Fruit fly (Drosophila melanogaster) whole organism, embryonic: Measurements from ENCODE around the gene Caf1-55.

Experiments
- ATbp ChIP-seq: fragments of 200-800 bp; sonication (Bioruptor generic); optimal IDR thresholded peaks from 2 replicates; lab custom pipeline; 2017; ENCODE audit warnings: missing biosample characterization, mild to moderate bottlenecking, missing genetic modification characterization, missing genetic modification reagents
- C15 ChIP-seq: fragments of 200-800 bp; sonication (Bioruptor generic); IDR thresholded peaks from 3 replicates; pipeline ENCODE4 v1.3.6; 2022; ENCODE audit warnings: missing biosample characterization, missing genetic modification characterization
- CG10366 ChIP-seq: fragments of 200-800 bp; sonication (Bioruptor generic); IDR thresholded peaks from 2 replicates; pipeline ENCODE4 v1.3.6; 2022; ENCODE audit warnings: missing biosample characterization, missing genetic modification characterization
- CG10959 ChIP-seq: fragments of 200-800 bp; sonication (Bioruptor generic); IDR thresholded peaks from 2 replicates; pipeline ENCODE4 v1.3.6; 2022; ENCODE audit warnings: missing biosample characterization, missing genetic modification characterization
- CG12659 ChIP-seq: fragments of 200-800 bp; sonication (Bioruptor generic); optimal IDR thresholded peaks from 3 replicates; lab custom pipeline; 2017; ENCODE audit warnings: mild to moderate bottlenecking, missing biosample characterization, missing genetic modification reagents, missing genetic modification characterization
- CG13894 ChIP-seq: fragments of 200-800 bp; sonication (Bioruptor generic); optimal IDR thresholded peaks from 3 replicates; lab custom pipeline; 2018; ENCODE audit warnings: missing biosample characterization, mild to moderate bottlenecking, missing genetic modification characterization, moderate library complexity
- CG16815 ChIP-seq: fragments of 200-800 bp; sonication (Bioruptor generic); optimal IDR thresholded peaks from 3 replicates; lab custom pipeline; 2017; ENCODE audit warnings: missing biosample characterization, mild to moderate bottlenecking, missing genetic modification characterization
- CG17361 ChIP-seq: fragments of 200-800 bp; sonication (Bioruptor generic); IDR thresholded peaks from 3 replicates; pipeline ENCODE4 v1.3.6; 2022; ENCODE audit warnings: missing biosample characterization, missing genetic modification characterization
- CG17385 ChIP-seq: fragments of 200-800 bp; sonication (Bioruptor generic); optimal IDR thresholded peaks from 3 replicates; lab custom pipeline; 2018; ENCODE audit warnings: missing biosample characterization, mild to moderate bottlenecking, missing genetic modification characterization
- CG1792 ChIP-seq: fragments of 200-800 bp; sonication (Bioruptor generic); optimal IDR thresholded peaks from 2 replicates; lab custom pipeline; 2016; ENCODE audit warnings: missing biosample characterization, missing genetic modification characterization
- CG2202 ChIP-seq: fragments of 200-800 bp; sonication (Bioruptor generic); optimal IDR thresholded peaks from 2 replicates; lab custom pipeline; 2018; ENCODE audit warnings: missing biosample characterization, mild to moderate bottlenecking, missing genetic modification characterization
- CG3065 ChIP-seq: fragments of 200-800 bp; sonication (Bioruptor generic); optimal IDR thresholded peaks from 2 replicates; lab custom pipeline; 2016; ENCODE audit warnings: missing biosample characterization, missing genetic modification characterization
- CG34422 ChIP-seq: fragments of 200-800 bp; sonication (Bioruptor generic); IDR thresholded peaks from 3 replicates; pipeline ENCODE4 v1.3.6; 2022; ENCODE audit warnings: missing biosample characterization, missing genetic modification characterization
- CG42726 ChIP-seq: fragments of 200-800 bp; sonication (Bioruptor generic); IDR thresholded peaks from 2 replicates; pipeline ENCODE4 v1.3.6; 2022; ENCODE audit warnings: missing biosample characterization, missing genetic modification characterization; ENCODE audit not compliant: partially characterized antibody
- CG4282 ChIP-seq: fragments of 200-800 bp; sonication (Bioruptor generic); optimal IDR thresholded peaks from 2 replicates; lab custom pipeline; 2016; ENCODE audit warnings: missing biosample characterization, missing genetic modification characterization
- CG4404 ChIP-seq: fragments of 200-800 bp; sonication (Bioruptor generic); IDR thresholded peaks from 2 replicates; pipeline ENCODE4 v1.3.6; 2022; ENCODE audit warnings: missing biosample characterization, missing genetic modification characterization
- CG6272 ChIP-seq: fragments of 200-800 bp; sonication (Bioruptor generic); IDR thresholded peaks from 2 replicates; pipeline ENCODE4 v1.3.6; 2022; ENCODE audit warnings: missing biosample characterization, missing genetic modification characterization
- CG6854 ChIP-seq: fragments of 200-800 bp; sonication (Bioruptor generic); optimal IDR thresholded peaks from 3 replicates; lab custom pipeline; 2017; ENCODE audit warnings: missing biosample characterization, mild to moderate bottlenecking, missing genetic modification characterization
- CG7372 ChIP-seq: fragments of 200-800 bp; sonication (Bioruptor generic); IDR thresholded peaks from 2 replicates; pipeline ENCODE4 v1.3.6; 2022; ENCODE audit warnings: missing biosample characterization, missing genetic modification characterization
- CG7839 ChIP-seq: fragments of 200-800 bp; sonication (Bioruptor generic); optimal IDR thresholded peaks from 3 replicates; lab custom pipeline; 2018; ENCODE audit warnings: missing biosample characterization, mild to moderate bottlenecking, missing genetic modification characterization, moderate library complexity
- CG7963 ChIP-seq: fragments of 200-800 bp; sonication (Bioruptor generic); IDR thresholded peaks from 3 replicates; pipeline ENCODE4 v1.3.6; 2022; ENCODE audit warnings: missing biosample characterization, missing genetic modification characterization; ENCODE audit not compliant: partially characterized antibody
- CG8944 ChIP-seq: fragments of 200-800 bp; sonication (Bioruptor generic); optimal IDR thresholded peaks from 3 replicates; lab custom pipeline; 2016; ENCODE audit warnings: missing biosample characterization, missing genetic modification characterization
- CG9932 ChIP-seq: fragments of 200-800 bp; sonication (Bioruptor generic); IDR thresholded peaks from 2 replicates; pipeline ENCODE4 v1.3.6; 2022; ENCODE audit warnings: missing biosample characterization, missing genetic modification characterization
- CHES-1-like ChIP-seq: fragments of 200-800 bp; sonication (Bioruptor generic); optimal IDR thresholded peaks from 2 replicates; lab custom pipeline; 2016; ENCODE audit warnings: missing biosample characterization, missing genetic modification characterization
- Elba2 ChIP-seq: fragments of 200-800 bp; sonication (Bioruptor generic); optimal IDR thresholded peaks from 3 replicates; lab custom pipeline; 2016; ENCODE audit warnings: missing biosample characterization, missing genetic modification characterization
- H15 ChIP-seq: fragments of 200-800 bp; sonication (Bioruptor generic); IDR thresholded peaks from 3 replicates; pipeline ENCODE4 v1.3.6; 2022; ENCODE audit warnings: missing biosample characterization, missing genetic modification characterization
- HmgD ChIP-seq: fragments of 200-800 bp; sonication (Bioruptor generic); optimal IDR thresholded peaks from 3 replicates; lab custom pipeline; 2016; ENCODE audit warnings: missing biosample characterization, missing genetic modification characterization
- Lhr ChIP-seq: fragments of 200-800 bp; sonication (Bioruptor generic); optimal IDR thresholded peaks from 3 replicates; lab custom pipeline; 2017; ENCODE audit warnings: mild to moderate bottlenecking, missing biosample characterization, missing genetic modification reagents, missing genetic modification characterization
- Myb ChIP-seq: fragments of 200-800 bp; sonication (Bioruptor generic); optimal IDR thresholded peaks from 2 replicates; lab custom pipeline; 2016; ENCODE audit warnings: missing biosample characterization, missing genetic modification characterization
- Rx ChIP-seq: fragments of 200-800 bp; sonication (Bioruptor generic); IDR thresholded peaks from 2 replicates; pipeline ENCODE4 v1.3.6; 2022; ENCODE audit warnings: missing biosample characterization, missing genetic modification characterization
- Xbp1 ChIP-seq: fragments of 200-800 bp; sonication (Bioruptor generic); optimal IDR thresholded peaks from 3 replicates; lab custom pipeline; 2016; ENCODE audit warnings: missing biosample characterization, mild to moderate bottlenecking, missing genetic modification characterization
- abd-A ChIP-seq: fragments of 200-800 bp; sonication (Bioruptor generic); optimal IDR thresholded peaks from 3 replicates; lab custom pipeline; 2019; ENCODE audit warnings: missing biosample characterization, mild to moderate bottlenecking, missing genetic modification characterization, moderate library complexity
- bbx ChIP-seq: fragments of 200-800 bp; sonication (Bioruptor generic); IDR thresholded peaks from 2 replicates; pipeline ENCODE4 v1.3.6; 2022; ENCODE audit warnings: missing biosample characterization, missing genetic modification characterization; ENCODE audit not compliant: partially characterized antibody
- crc ChIP-seq: fragments of 200-800 bp; sonication (Bioruptor generic); optimal IDR thresholded peaks from 2 replicates; lab custom pipeline; 2016; ENCODE audit warnings: missing biosample characterization, missing genetic modification characterization
- da ChIP-seq: fragments of 200-800 bp; sonication (Bioruptor generic); optimal IDR thresholded peaks from 2 replicates; lab custom pipeline; 2016; ENCODE audit warnings: missing biosample characterization, missing genetic modification characterization
- dati ChIP-seq: fragments of 200-800 bp; sonication (Bioruptor generic); IDR thresholded peaks from 2 replicates; pipeline ENCODE4 v1.3.6; 2022; ENCODE audit warnings: missing biosample characterization, missing genetic modification characterization
- en ChIP-seq: fragments of 200-800 bp; sonication (Bioruptor generic); optimal IDR thresholded peaks from 2 replicates; lab custom pipeline; 2016; ENCODE audit warnings: missing biosample characterization, missing genetic modification characterization
- eve ChIP-seq, 2 experiments: fragments of >200 bp; optimal IDR thresholded peaks; 2 replicates each; lab custom pipeline; 2017; ENCODE audit warnings: missing biosample characterization in 2 of 2, missing genetic modification characterization in 2 of 2
- fd96Cb ChIP-seq: fragments of 200-800 bp; sonication (Bioruptor generic); optimal IDR thresholded peaks from 2 replicates; lab custom pipeline; 2018; ENCODE audit warnings: missing biosample characterization, mild to moderate bottlenecking, missing genetic modification characterization, moderate library complexity
- gcm2 ChIP-seq: fragments of 200-800 bp; sonication (Bioruptor generic); optimal IDR thresholded peaks from 2 replicates; lab custom pipeline; 2016; ENCODE audit warnings: missing biosample characterization, missing genetic modification characterization
- kay ChIP-seq: fragments of 200-800 bp; sonication (Bioruptor generic); optimal IDR thresholded peaks from 2 replicates; lab custom pipeline; 2016; ENCODE audit warnings: missing biosample characterization, missing genetic modification characterization
- klu ChIP-seq: fragments of 200-800 bp; sonication (Bioruptor generic); IDR thresholded peaks from 2 replicates; pipeline ENCODE4 v1.3.6; 2022; ENCODE audit warnings: missing biosample characterization, missing genetic modification characterization
- lola ChIP-seq, 3 experiments: fragments of >200 bp in 2 of 3; fragments of 200-800 bp in 1 of 3; sonication (Bioruptor generic) in 1 of 3; optimal IDR thresholded peaks; 2 replicates each; lab custom pipeline; 2017 to 2019; ENCODE audit warnings: missing biosample characterization in 3 of 3, missing genetic modification characterization in 3 of 3, mild to moderate bottlenecking in 1 of 3, moderate library complexity in 1 of 3
- nerfin-2 ChIP-seq: fragments of 200-800 bp; sonication (Bioruptor generic); IDR thresholded peaks from 2 replicates; pipeline ENCODE4 v1.3.6; 2022; ENCODE audit warnings: missing biosample characterization, missing genetic modification characterization; ENCODE audit not compliant: partially characterized antibody
- oc ChIP-seq: fragments of 200-800 bp; sonication (Bioruptor generic); optimal IDR thresholded peaks from 2 replicates; lab custom pipeline; 2018; ENCODE audit warnings: missing biosample characterization, mild to moderate bottlenecking, missing genetic modification characterization, moderate library complexity
- pfk ChIP-seq: fragments of 200-800 bp; sonication (Bioruptor generic); optimal IDR thresholded peaks from 2 replicates; lab custom pipeline; 2018; ENCODE audit warnings: missing biosample characterization, mild to moderate bottlenecking, missing genetic modification characterization, moderate library complexity
- ranshi ChIP-seq: fragments of 200-800 bp; sonication (Bioruptor generic); IDR thresholded peaks from 2 replicates; pipeline ENCODE4 v1.3.6; 2022; ENCODE audit warnings: missing biosample characterization, missing genetic modification characterization
- sens-2 ChIP-seq: fragments of 200-800 bp; sonication (Bioruptor generic); IDR thresholded peaks from 2 replicates; pipeline ENCODE4 v1.3.6; 2022; ENCODE audit warnings: missing biosample characterization, missing genetic modification characterization
- slbo ChIP-seq: fragments of 200-800 bp; sonication (Bioruptor generic); IDR thresholded peaks from 2 replicates; pipeline ENCODE4 v1.3.6; 2022; ENCODE audit warnings: missing biosample characterization, missing genetic modification characterization
- slp2 ChIP-seq: fragments of 200-800 bp; sonication (Bioruptor generic); optimal IDR thresholded peaks from 2 replicates; lab custom pipeline; 2016; ENCODE audit warnings: missing biosample characterization, missing genetic modification characterization
- tin ChIP-seq: fragments of 200-800 bp; sonication (Bioruptor generic); optimal IDR thresholded peaks from 3 replicates; lab custom pipeline; 2016; ENCODE audit warnings: missing biosample characterization, missing genetic modification characterization

Caf1-55 gene

DNA sequence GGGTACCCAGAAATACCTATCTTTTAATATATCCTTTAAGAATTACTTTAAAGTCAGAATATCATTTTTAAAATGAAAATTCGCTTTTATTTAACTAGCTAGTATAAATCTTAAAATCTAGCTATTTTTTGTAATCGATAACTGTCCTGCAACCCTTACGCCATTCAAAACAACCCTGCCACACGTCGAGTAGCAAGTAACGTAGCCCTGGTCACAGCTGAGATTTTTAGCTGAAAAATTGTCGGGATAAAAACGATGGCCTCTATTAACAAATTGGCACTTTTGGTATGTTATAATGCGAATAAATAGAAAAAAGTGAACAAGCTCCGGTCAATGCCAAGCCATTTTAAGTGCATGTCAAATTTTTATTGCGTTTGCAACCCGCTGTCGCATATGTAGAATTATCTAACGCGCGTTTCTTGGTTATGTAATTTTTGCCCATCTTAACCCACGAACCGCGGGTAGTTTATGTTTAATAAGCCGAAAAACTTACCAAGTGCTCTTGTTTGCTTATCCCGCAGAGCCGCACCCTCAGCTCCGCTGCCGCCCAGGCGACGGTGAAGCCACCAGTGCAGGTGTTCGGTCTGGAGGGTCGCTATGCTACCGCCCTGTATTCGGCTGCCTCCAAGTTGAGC lies 40.1 kb downstream of the Caf1-55 start, which contains the start of gene ATPsynO (continued):
- no peak for TF ChIP-seq CG17385 (GFP tag; lab: Kevin White, UChicago)
- TF ChIP-seq kay: no peak
- no peak for TF ChIP-seq Lhr (GFP tag; lab: Kevin White, UChicago)
- TF ChIP-seq oc (tag; lab: Kevin White, UChicago): no peak
- peak; percentile 71 for TF ChIP-seq sens-2 (GFP tag; lab: Robert Waterston, UW)
- no peak for TF ChIP-seq CG10959 (GFP tag; lab: Robert Waterston, UW)
- TF ChIP-seq CG16815: no peak
- no peak for TF ChIP-seq nerfin-2 (GFP tag; lab: Robert Waterston, UW)
- TF ChIP-seq CG13894 (tag; lab: Kevin White, UChicago): no peak
- no peak for TF ChIP-seq CG1792 (GFP tag; lab: Kevin White, UChicago)
- TF ChIP-seq bbx (GFP tag; lab: Robert Waterston, UW): 0 out of 2 replicates have a peak, but pooled peaks have one; percentile 41
- TF ChIP-seq CG7963 (GFP tag; lab: Robert Waterston, UW): no peak
- TF ChIP-seq CG12659 (GFP tag; lab: Kevin White, UChicago): peak; percentile 62
- TF ChIP-seq abd-A: no peak
- TF ChIP-seq Xbp1: peak; percentile 35
- no peak for TF ChIP-seq ranshi (GFP tag; lab: Robert Waterston, UW)
- peak; percentile 17 for TF ChIP-seq CHES-1-like (GFP tag; lab: Kevin White, UChicago)
- TF ChIP-seq da (GFP tag; lab: Kevin White, UChicago): no peak
- no peak for TF ChIP-seq Rx (GFP tag; lab: Robert Waterston, UW)
- no peak for TF ChIP-seq CG6854 (GFP tag; lab: Kevin White, UChicago)
- no peak for TF ChIP-seq en (GFP tag; lab: Kevin White, UChicago)
- peak; percentile 22; the same call in 1 of the 2 replicates for TF ChIP-seq CG9932 (GFP tag; lab: Robert Waterston, UW)
- peak; percentile 11 for TF ChIP-seq tin (GFP tag; lab: Kevin White, UChicago)
- TF ChIP-seq lola (GFP tag; optimal IDR thresholded peaks at IDR 0.05; lab: Kevin White, UChicago): no peak
- peak; percentile 18; the same call in 1 of the 2 replicates for TF ChIP-seq CG42726
- TF ChIP-seq CG7372: no peak
- TF ChIP-seq H15 (GFP tag; lab: Robert Waterston, UW): no peak
- no peak for TF ChIP-seq slp2 (GFP tag; lab: Kevin White, UChicago)
- TF ChIP-seq HmgD: no peak
- TF ChIP-seq CG8944: no peak
- TF ChIP-seq C15: no peak
- no peak for TF ChIP-seq gcm2
- no peak for TF ChIP-seq CG10366 (GFP tag; lab: Robert Waterston, UW)
- no peak for TF ChIP-seq CG7839 (tag; lab: Kevin White, UChicago)
- TF ChIP-seq Myb (GFP tag; lab: Kevin White, UChicago): peak; percentile 51
- TF ChIP-seq ATbp: no peak
- no peak for TF ChIP-seq CG3065
- TF ChIP-seq eve (GFP tag; optimal IDR thresholded peaks at IDR 0.05; lab: Kevin White, UChicago): no peak
- no peak for TF ChIP-seq CG17361 (GFP tag; lab: Robert Waterston, UW)
- peak; percentile 14 for TF ChIP-seq CG2202 (tag; lab: Kevin White, UChicago)
- no peak for TF ChIP-seq fd96Cb (tag; lab: Kevin White, UChicago)
- TF ChIP-seq CG6272 (GFP tag; lab: Robert Waterston, UW): no peak
- no peak for TF ChIP-seq dati (GFP tag; lab: Robert Waterston, UW)
- peak; percentile 46; the same call in 1 of the 3 replicates for TF ChIP-seq CG34422
- no peak for TF ChIP-seq CG4404 (GFP tag; lab: Robert Waterston, UW)
- no peak for TF ChIP-seq pfk (GFP tag; lab: Kevin White, UChicago)
- no peak for TF ChIP-seq klu (GFP tag; lab: Robert Waterston, UW)
- TF ChIP-seq slbo (GFP tag; lab: Robert Waterston, UW): no peak
- no peak for TF ChIP-seq crc
- no peak for TF ChIP-seq CG4282 (GFP tag; lab: Kevin White, UChicago)
- no peak for TF ChIP-seq Elba2 (GFP tag; lab: Kevin White, UChicago)
